Fruit fly (Drosophila melanogaster): ENCODE data around the gene CG42750.

DNA sequence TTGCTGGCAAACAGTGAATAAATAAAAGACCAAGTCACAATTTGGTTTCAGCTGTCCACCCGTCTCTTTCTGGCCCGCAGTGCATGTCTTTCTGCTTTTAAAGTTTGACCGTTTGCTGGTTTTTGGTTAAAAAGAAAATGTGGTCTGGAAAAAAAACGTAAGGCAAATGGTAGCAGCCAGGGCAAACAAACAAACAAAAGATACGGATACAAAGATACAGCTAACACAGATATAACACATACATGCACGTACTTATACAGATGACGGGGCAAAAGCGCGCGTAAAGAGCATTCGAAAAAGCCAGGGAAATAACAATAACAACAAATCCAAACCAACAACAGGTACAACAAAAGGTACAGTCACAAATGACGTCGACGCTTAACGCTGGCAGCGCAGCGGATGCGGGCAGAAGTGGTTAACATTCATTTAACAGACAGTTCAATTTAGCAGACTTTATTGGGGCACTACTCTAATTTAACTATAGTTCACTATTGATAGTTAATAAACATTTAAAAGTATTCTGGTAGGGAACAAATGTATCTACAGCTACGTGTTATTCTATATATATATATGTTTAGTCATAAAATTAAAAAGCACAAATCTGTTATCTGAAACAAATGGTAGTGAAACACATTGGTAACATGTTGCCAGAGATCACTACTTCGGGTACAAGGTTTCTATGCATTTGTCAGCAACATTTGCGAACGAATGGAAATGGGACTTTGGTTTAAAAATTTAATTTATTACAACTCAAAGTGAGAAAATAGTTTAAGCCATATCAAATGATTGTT lies 38.5 kb upstream of the CG42750 start:
- TF ChIP-seq YL-1 (GFP tag; optimal IDR thresholded peaks at IDR 0.05) (no peak), CG13287 (GFP tag; IDR thresholded peaks at IDR 0.05; ENCODE audit: partially characterized antibody) (no peak), CG15269 (tag; optimal IDR thresholded peaks at IDR 0.05) (peak; percentile 7), bab2 (GFP tag; optimal IDR thresholded peaks at IDR 0.05) (no peak), ems (GFP tag; optimal IDR thresholded peaks at IDR 0.05) (no peak), luna (GFP tag; optimal IDR thresholded peaks at IDR 0.05) (no peak)

Data from whole organism, embryonic.